Worm (Caenorhabditis elegans) whole organism, L3 larva: ENCODE results near the gene Y61B8B.3.

Experiments used
- elt-3 ChIP-seq, 3 experiments: fragments of 150-350 bp in 1 of 3; sonication (generic microtip) in 2 of 3; optimal IDR thresholded peaks; 2 replicates in 2 of 3; 4 replicates in 1 of 3; lab custom pipeline; 2014 to 2017; ENCODE audit warnings: missing biosample characterization in 3 of 3, missing genetic modification characterization in 3 of 3
- fos-1 ChIP-seq: fragments of 150-350 bp; optimal IDR thresholded peaks from 2 replicates; lab custom pipeline; 2014; ENCODE audit warnings: missing biosample characterization, missing genetic modification characterization
- nhr-237 ChIP-seq: fragments of 150-350 bp; optimal IDR thresholded peaks from 2 replicates; lab custom pipeline; 2014; ENCODE audit warnings: missing biosample characterization, missing genetic modification characterization
- tbx-2 ChIP-seq: sonication (generic microtip); optimal IDR thresholded peaks from 2 replicates; lab custom pipeline; 2016; ENCODE audit warnings: mild to moderate bottlenecking, missing genetic modification characterization, missing compliant biosample characterization

DNA sequence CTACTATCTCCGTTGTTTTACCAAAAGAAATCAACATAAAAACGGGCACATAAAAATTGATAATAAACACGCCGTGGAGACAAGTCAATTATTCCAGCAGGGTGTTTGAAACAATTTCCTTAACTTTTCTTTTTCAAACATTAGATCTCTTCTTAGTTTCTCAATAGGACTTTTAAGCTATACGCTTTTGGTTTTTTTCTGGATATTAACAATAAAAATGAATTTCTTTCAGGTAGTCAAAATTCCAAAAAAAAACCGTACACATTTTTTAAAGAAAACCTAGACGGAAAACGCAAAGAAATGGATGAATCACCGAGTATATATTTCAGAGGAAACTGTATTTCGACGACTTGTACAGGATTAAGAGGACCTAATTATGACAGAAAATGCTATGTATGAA is 19.1 kb upstream of the Y61B8B.3 start, which contains the start of gene fbxa-185:
- TF ChIP-seq fos-1: no peak
- TF ChIP-seq tbx-2 (tag; lab: Kevin White, UChicago): no peak
- no peak for TF ChIP-seq nhr-237 (tag; lab: Kevin White, UChicago)
- no peak for TF ChIP-seq elt-3 (tag; optimal IDR thresholded peaks at IDR 0.05; lab: Kevin White, UChicago)
